Worm (Caenorhabditis elegans): ENCODE data around the gene flp-18.

ce11 chrX:2983996-2984395, 34.4 kb downstream of the flp-18 start, which contains the start of gene osm-5:
- TF ChIP-seq unc-62 (GFP tag; optimal IDR thresholded peaks at IDR 0.05) (no peak), aly-2 (tag; optimal IDR thresholded peaks at IDR 0.05) (no peak), lin-11 (tag; optimal IDR thresholded peaks at IDR 0.05) (no peak), nhr-25 (tag; optimal IDR thresholded peaks at IDR 0.05) (no peak), ztf-11 (tag; optimal IDR thresholded peaks at IDR 0.05) (no peak), snpc-4 (tag; optimal IDR thresholded peaks at IDR 0.05) (no peak), ztf-4 (tag; optimal IDR thresholded peaks at IDR 0.05) (no peak), zag-1 (tag; optimal IDR thresholded peaks at IDR 0.05) (no peak)

Measured in whole organism, L2 larva.